Worm (Caenorhabditis elegans) whole organism, L2 larva: ENCODE measurements around the gene F16B12.1.
A peak's percentile ranks its signal among the peaks of the same experiment; 100 is the strongest.

Experiments
- C34F6.9 ChIP-seq: fragments of 150-350 bp; optimal IDR thresholded peaks from 2 replicates; lab custom pipeline; 2014; ENCODE audit warnings: missing biosample characterization, missing genetic modification characterization
- F13H6.1 ChIP-seq: sonication (generic microtip); optimal IDR thresholded peaks from 2 replicates; lab custom pipeline; 2016; ENCODE audit warnings: missing genetic modification characterization, missing compliant biosample characterization
- R02D3.7 ChIP-seq: fragments of 150-350 bp; optimal IDR thresholded peaks from 2 replicates; lab custom pipeline; 2014; ENCODE audit warnings: missing biosample characterization, missing genetic modification characterization
- Y55F3AM.14 ChIP-seq: fragments of 200-800 bp; sonication (Bioruptor generic); optimal IDR thresholded peaks from 2 replicates; lab custom pipeline; 2018; ENCODE audit warnings: mild to moderate bottlenecking, missing genetic modification characterization, missing compliant biosample characterization
- ZK546.5 ChIP-seq: sonication (generic microtip); optimal IDR thresholded peaks from 2 replicates; lab custom pipeline; 2017; ENCODE audit warnings: missing biosample characterization, missing genetic modification characterization
- alr-1 ChIP-seq: fragments of 150-350 bp; optimal IDR thresholded peaks from 2 replicates; lab custom pipeline; 2014; ENCODE audit warnings: missing biosample characterization, missing genetic modification characterization
- aly-2 ChIP-seq: fragments of 150-350 bp; optimal IDR thresholded peaks from 2 replicates; lab custom pipeline; 2014; ENCODE audit warnings: missing biosample characterization, missing genetic modification characterization
- ama-1 ChIP-seq: fragments of 150-350 bp; optimal IDR thresholded peaks from 2 replicates; lab custom pipeline; 2018; ENCODE audit warnings: inconsistent platforms
- blmp-1 ChIP-seq: sonication (generic microtip); optimal IDR thresholded peaks from 2 replicates; lab custom pipeline; 2017; ENCODE audit warnings: missing genetic modification characterization, mild to moderate bottlenecking, missing compliant biosample characterization, antibody characterized with exemption, moderate library complexity; ENCODE audit not compliant: insufficient read depth
- ceh-16 ChIP-seq: fragments of 150-350 bp; optimal IDR thresholded peaks from 2 replicates; lab custom pipeline; 2014; ENCODE audit warnings: missing biosample characterization, missing genetic modification characterization
- ceh-82 ChIP-seq: fragments of 150-350 bp; optimal IDR thresholded peaks from 2 replicates; lab custom pipeline; 2014; ENCODE audit warnings: missing biosample characterization, missing genetic modification characterization
- crh-2 ChIP-seq: sonication (generic microtip); optimal IDR thresholded peaks from 2 replicates; lab custom pipeline; 2017; ENCODE audit warnings: missing biosample characterization, missing genetic modification characterization
- dmd-4 ChIP-seq: sonication (generic microtip); optimal IDR thresholded peaks from 2 replicates; lab custom pipeline; 2017; ENCODE audit warnings: missing biosample characterization, missing genetic modification characterization
- egl-27 ChIP-seq: sonication (generic microtip); optimal IDR thresholded peaks from 3 replicates; lab custom pipeline; 2017; ENCODE audit warnings: missing biosample characterization, missing genetic modification reagents, missing genetic modification characterization
- elt-1 ChIP-seq: fragments of 150-350 bp; optimal IDR thresholded peaks from 2 replicates; lab custom pipeline; 2014; ENCODE audit warnings: missing biosample characterization, missing genetic modification characterization
- elt-3 ChIP-seq: sonication (generic microtip); optimal IDR thresholded peaks from 2 replicates; lab custom pipeline; 2017; ENCODE audit warnings: missing biosample characterization, missing genetic modification characterization
- fos-1 ChIP-seq: fragments of 150-350 bp; optimal IDR thresholded peaks from 2 replicates; lab custom pipeline; 2014; ENCODE audit warnings: missing biosample characterization, missing genetic modification characterization
- gmeb-1 ChIP-seq: fragments of 150-350 bp; optimal IDR thresholded peaks from 2 replicates; lab custom pipeline; 2014; ENCODE audit warnings: missing biosample characterization, missing genetic modification characterization
- lin-11 ChIP-seq: fragments of 150-350 bp; sonication (generic microtip); optimal IDR thresholded peaks from 2 replicates; lab custom pipeline; 2014; ENCODE audit warnings: missing biosample characterization, missing genetic modification characterization, inconsistent platforms, mixed read lengths
- lin-13 ChIP-seq: fragments of 150-350 bp; optimal IDR thresholded peaks from 2 replicates; lab custom pipeline; 2014; ENCODE audit warnings: missing biosample characterization, missing genetic modification reagents, missing genetic modification characterization
- lin-39 ChIP-seq: fragments of 150-350 bp; optimal IDR thresholded peaks from 2 replicates; lab custom pipeline; 2014; ENCODE audit warnings: missing biosample characterization, missing genetic modification reagents, missing genetic modification characterization
- lsy-2 ChIP-seq, 2 experiments: fragments of 150-350 bp in 1 of 2; sonication (generic microtip) in 1 of 2; optimal IDR thresholded peaks; 2 replicates each; lab custom pipeline; 2014 to 2017; ENCODE audit warnings: missing biosample characterization in 2 of 2, missing genetic modification characterization in 2 of 2
- mab-5 ChIP-seq: fragments of 150-350 bp; optimal IDR thresholded peaks from 2 replicates; lab custom pipeline; 2014; ENCODE audit warnings: missing biosample characterization, missing genetic modification characterization
- mbf-1 ChIP-seq: sonication (generic microtip); optimal IDR thresholded peaks from 2 replicates; lab custom pipeline; 2017; ENCODE audit warnings: missing biosample characterization, missing genetic modification characterization
- mdl-1 ChIP-seq, 2 experiments: fragments of 150-350 bp in 1 of 2; sonication (generic microtip) in 1 of 2; optimal IDR thresholded peaks; 2 replicates each; lab custom pipeline; 2017; ENCODE audit warnings: missing biosample characterization in 2 of 2, missing genetic modification characterization in 2 of 2
- nhr-10 ChIP-seq: sonication (generic microtip); optimal IDR thresholded peaks from 2 replicates; lab custom pipeline; 2017; ENCODE audit warnings: missing biosample characterization, missing genetic modification characterization
- nhr-11 ChIP-seq: fragments of 150-350 bp; optimal IDR thresholded peaks from 2 replicates; lab custom pipeline; 2014; ENCODE audit warnings: missing biosample characterization, missing genetic modification characterization
- nhr-12 ChIP-seq: fragments of 150-350 bp; optimal IDR thresholded peaks from 2 replicates; lab custom pipeline; 2014; ENCODE audit warnings: missing biosample characterization, missing genetic modification characterization
- nhr-129 ChIP-seq: fragments of 150-350 bp; optimal IDR thresholded peaks from 2 replicates; lab custom pipeline; 2014; ENCODE audit warnings: missing biosample characterization, missing genetic modification characterization
- nhr-21 ChIP-seq: fragments of 150-350 bp; optimal IDR thresholded peaks from 2 replicates; lab custom pipeline; 2014; ENCODE audit warnings: missing biosample characterization, missing genetic modification characterization
- nhr-23 ChIP-seq: fragments of 150-350 bp; optimal IDR thresholded peaks from 2 replicates; lab custom pipeline; 2014; ENCODE audit warnings: missing biosample characterization, missing genetic modification reagents, missing genetic modification characterization
- nhr-237 ChIP-seq: fragments of 150-350 bp; optimal IDR thresholded peaks from 2 replicates; lab custom pipeline; 2014; ENCODE audit warnings: missing biosample characterization, missing genetic modification characterization
- nhr-25 ChIP-seq: fragments of 150-350 bp; sonication (generic microtip); optimal IDR thresholded peaks from 3 replicates; lab custom pipeline; 2014; ENCODE audit warnings: missing biosample characterization, missing genetic modification characterization
- nhr-6 ChIP-seq: fragments of 150-350 bp; optimal IDR thresholded peaks from 2 replicates; lab custom pipeline; 2014; ENCODE audit warnings: missing biosample characterization, missing genetic modification characterization
- nhr-77 ChIP-seq: fragments of 150-350 bp; optimal IDR thresholded peaks from 2 replicates; lab custom pipeline; 2014; ENCODE audit warnings: missing biosample characterization, missing genetic modification characterization
- peb-1 ChIP-seq: fragments of 150-350 bp; optimal IDR thresholded peaks from 2 replicates; lab custom pipeline; 2014; ENCODE audit warnings: missing biosample characterization, missing genetic modification characterization
- sem-4 ChIP-seq: fragments of 150-350 bp; optimal IDR thresholded peaks from 2 replicates; lab custom pipeline; 2014; ENCODE audit warnings: missing biosample characterization, missing genetic modification reagents, missing genetic modification characterization
- skn-1 ChIP-seq: sonication (generic microtip); optimal IDR thresholded peaks from 2 replicates; lab custom pipeline; 2017; ENCODE audit warnings: missing biosample characterization, missing genetic modification characterization
- sma-3 ChIP-seq: sonication (generic microtip); optimal IDR thresholded peaks from 2 replicates; lab custom pipeline; 2016; ENCODE audit warnings: missing genetic modification reagents, missing genetic modification characterization, missing compliant biosample characterization
- sma-9 ChIP-seq, 2 experiments: fragments of 150-350 bp in 1 of 2; sonication (generic microtip) in 1 of 2; optimal IDR thresholded peaks; 2 replicates each; lab custom pipeline; 2014 to 2016; ENCODE audit warnings: missing genetic modification characterization in 2 of 2, mild to moderate bottlenecking in 1 of 2, missing biosample characterization in 1 of 2, missing compliant biosample characterization in 1 of 2, missing genetic modification reagents in 1 of 2, moderate library complexity in 1 of 2
- snpc-4 ChIP-seq: fragments of 150-350 bp; optimal IDR thresholded peaks from 2 replicates; lab custom pipeline; 2014; ENCODE audit warnings: missing biosample characterization, missing genetic modification characterization
- unc-39 ChIP-seq: fragments of 150-350 bp; optimal IDR thresholded peaks from 2 replicates; lab custom pipeline; 2014; ENCODE audit warnings: missing biosample characterization, missing genetic modification characterization
- unc-55 ChIP-seq: fragments of 150-350 bp; sonication (generic microtip); optimal IDR thresholded peaks from 3 replicates; lab custom pipeline; 2014; ENCODE audit warnings: missing biosample characterization, missing genetic modification reagents, missing genetic modification characterization
- unc-62 ChIP-seq: fragments of 150-350 bp; optimal IDR thresholded peaks from 2 replicates; lab custom pipeline; 2014; ENCODE audit warnings: missing biosample characterization, missing genetic modification reagents, missing genetic modification characterization
- zag-1 ChIP-seq: fragments of 150-350 bp; optimal IDR thresholded peaks from 2 replicates; lab custom pipeline; 2014; ENCODE audit warnings: missing biosample characterization, missing genetic modification characterization
- ztf-1 ChIP-seq: fragments of 200-800 bp; sonication (Bioruptor generic); conservative IDR thresholded peaks from 2 replicates; pipeline ENCODE4 v1.3.6; 2022; ENCODE audit warnings: missing genetic modification characterization, missing compliant biosample characterization
- ztf-11 ChIP-seq: sonication (generic microtip); optimal IDR thresholded peaks from 2 replicates; lab custom pipeline; 2017; ENCODE audit warnings: missing biosample characterization, missing genetic modification characterization
- ztf-4 ChIP-seq: fragments of 150-350 bp; optimal IDR thresholded peaks from 2 replicates; lab custom pipeline; 2014; ENCODE audit warnings: missing biosample characterization, missing genetic modification characterization

Gene F16B12.1

DNA sequence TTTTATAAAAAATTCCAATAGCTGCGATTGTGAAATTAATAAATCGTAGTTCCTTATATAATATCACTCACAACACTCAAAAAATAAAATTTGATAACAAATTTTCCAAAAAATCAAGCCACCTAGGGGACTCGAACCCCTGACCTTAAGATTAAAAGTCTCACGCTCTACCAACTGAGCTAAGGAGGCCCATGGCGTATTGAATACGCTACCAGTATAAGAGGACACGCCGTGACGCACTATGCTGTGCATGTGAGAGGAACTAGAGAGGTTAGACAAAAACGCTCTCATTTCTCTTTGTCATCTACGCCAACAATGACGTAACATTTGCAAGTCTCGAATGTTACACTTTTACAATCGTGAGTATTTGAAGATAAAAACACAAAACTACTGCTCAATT, 21.5 kb upstream of the F16B12.1 start:
- peak; percentile 76 for TF ChIP-seq ama-1
- peak; percentile 83 for TF ChIP-seq nhr-6
- TF ChIP-seq ceh-16 (tag; lab: Kevin White, UChicago), result no peak
- TF ChIP-seq sem-4 (tag; lab: Kevin White, UChicago), result peak; percentile 79
- TF ChIP-seq snpc-4, result peak; percentile 80
- TF ChIP-seq F13H6.1 (tag; lab: Kevin White, UChicago), result peak; percentile 91
- peak; percentile 78 for TF ChIP-seq nhr-25 (tag; lab: Kevin White, UChicago)
- no peak for TF ChIP-seq ztf-1 (GFP tag; lab: Robert Waterston, UW)
- TF ChIP-seq unc-39 (tag; lab: Kevin White, UChicago), result no peak
- TF ChIP-seq nhr-129 (tag; lab: Kevin White, UChicago), result peak; percentile 99
- no peak for TF ChIP-seq ZK546.5 (tag; lab: Kevin White, UChicago)
- peak; percentile 84 for TF ChIP-seq C34F6.9 (tag; lab: Kevin White, UChicago)
- TF ChIP-seq alr-1 (tag; lab: Kevin White, UChicago), result no peak
- TF ChIP-seq R02D3.7 (tag; lab: Kevin White, UChicago), result peak; percentile 0
- peak; percentile 36 for TF ChIP-seq nhr-237 (tag; lab: Kevin White, UChicago)
- peak; percentile 8 for TF ChIP-seq nhr-10 (tag; lab: Kevin White, UChicago)
- TF ChIP-seq dmd-4 (tag; lab: Kevin White, UChicago), result no peak
- TF ChIP-seq nhr-21 (tag; lab: Kevin White, UChicago), result peak; percentile 83
- TF ChIP-seq nhr-11 (tag; lab: Kevin White, UChicago), result peak; percentile 57
- peak; percentile 90 for TF ChIP-seq crh-2
- TF ChIP-seq ztf-4 (tag; lab: Kevin White, UChicago), result peak; percentile 93
- peak; percentile 91 for TF ChIP-seq fos-1 (tag; lab: Kevin White, UChicago)
- TF ChIP-seq nhr-23 (tag; lab: Kevin White, UChicago), result no peak
- TF ChIP-seq ceh-82, result no peak
- TF ChIP-seq nhr-77 (tag; lab: Kevin White, UChicago), result peak; percentile 34
- no peak for TF ChIP-seq lin-39 (tag; lab: Kevin White, UChicago)
- no peak for TF ChIP-seq elt-1 (tag; lab: Kevin White, UChicago)
- peak; percentile 7 for TF ChIP-seq unc-62 (GFP tag; lab: Kevin White, UChicago)
- peak; percentile 79 to 86 for TF ChIP-seq lsy-2 (tag; optimal IDR thresholded peaks at IDR 0.05; lab: Kevin White, UChicago)
- TF ChIP-seq zag-1 (tag; lab: Kevin White, UChicago), result peak; percentile 81
- TF ChIP-seq blmp-1, result peak; percentile 5
- peak; percentile 94 for TF ChIP-seq sma-9 (GFP tag; optimal IDR thresholded peaks at IDR 0.05; lab: Kevin White, UChicago)
- no peak for TF ChIP-seq sma-9 (tag; optimal IDR thresholded peaks at IDR 0.05; lab: Kevin White, UChicago)
- TF ChIP-seq Y55F3AM.14, result peak; percentile 81
- TF ChIP-seq lin-11 (tag; lab: Kevin White, UChicago), result peak; percentile 64
- no peak for TF ChIP-seq aly-2 (tag; lab: Kevin White, UChicago)
- TF ChIP-seq nhr-12 (tag; lab: Kevin White, UChicago), result no peak
- peak; percentile 25 to 77 for TF ChIP-seq mdl-1 (tag; optimal IDR thresholded peaks at IDR 0.05; lab: Kevin White, UChicago)
- peak; percentile 86 for TF ChIP-seq lin-13 (GFP tag; lab: Kevin White, UChicago)
- peak; percentile 95 for TF ChIP-seq unc-55 (GFP tag; lab: Kevin White, UChicago)
- TF ChIP-seq mab-5 (tag; lab: Kevin White, UChicago), result peak; percentile 78
- no peak for TF ChIP-seq ztf-11 (tag; lab: Kevin White, UChicago)
- TF ChIP-seq elt-3 (tag; lab: Kevin White, UChicago), result no peak
- no peak for TF ChIP-seq mbf-1
- peak; percentile 83 for TF ChIP-seq egl-27 (tag; lab: Kevin White, UChicago)
- TF ChIP-seq sma-3 (GFP tag; lab: Kevin White, UChicago), result peak; percentile 79
- peak; percentile 70 for TF ChIP-seq gmeb-1
- TF ChIP-seq skn-1 (tag; lab: Kevin White, UChicago), result peak; percentile 45
- TF ChIP-seq peb-1, result no peak
